Fruit fly (Drosophila melanogaster): ENCODE data around the gene Acbp5.
A peak's percentile ranks its signal among the peaks of the same experiment; 100 is the strongest.

Acbp5 gene

dm6 chr3L:8825560-8825959, 37.2 kb upstream of the Acbp5 start:
- no peak for TF ChIP-seq Eip93F (GFP tag; optimal IDR thresholded peaks at IDR 0.05)
- TF ChIP-seq Blimp-1 (GFP tag; optimal IDR thresholded peaks at IDR 0.05), result peak; percentile 86
- peak; percentile 30 for TF ChIP-seq Eip78C (GFP tag)
- no peak for TF ChIP-seq Hr4 (GFP tag; optimal IDR thresholded peaks at IDR 0.05)

DNA sequence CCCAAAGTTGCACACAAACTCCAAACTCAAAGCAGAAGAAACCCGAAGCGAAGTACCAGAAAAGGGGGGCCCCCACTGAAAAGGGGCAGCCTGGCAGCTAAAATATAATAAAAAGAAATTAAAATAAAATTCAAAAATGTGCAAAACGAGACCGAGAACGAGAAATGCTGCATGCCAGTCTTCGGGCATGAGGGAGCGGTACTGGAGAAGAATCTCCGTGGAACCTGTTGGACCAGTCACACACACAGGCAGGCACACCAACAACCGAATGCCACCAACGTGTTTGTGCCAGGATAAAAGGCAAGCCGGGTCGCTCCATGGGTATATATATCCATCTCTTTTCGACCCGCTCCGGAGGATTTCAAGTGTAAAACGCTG, 36.7 kb upstream of the Acbp5 start:
- TF ChIP-seq Hr39 (GFP tag; optimal IDR thresholded peaks at IDR 0.05) (no peak), CG4318 (GFP tag; optimal IDR thresholded peaks at IDR 0.05) (no peak), salr (GFP tag; optimal IDR thresholded peaks at IDR 0.05) (no peak), CG6808 (GFP tag; optimal IDR thresholded peaks at IDR 0.05) (peak; percentile 52), CG32006 (GFP tag; optimal IDR thresholded peaks at IDR 0.05) (no peak), CG8119 (GFP tag; IDR thresholded peaks at IDR 0.05) (0 out of 3 replicates have a peak, but pooled peaks have one; percentile 27), spab (GFP tag; optimal IDR thresholded peaks at IDR 0.05) (peak; percentile 34), CG11294 (GFP tag; IDR thresholded peaks at IDR 0.05) (no peak), OdsH (GFP tag; optimal IDR thresholded peaks at IDR 0.05) (no peak), CG9139 (GFP tag; optimal IDR thresholded peaks at IDR 0.05) (peak; percentile 3), CG31627 (GFP tag; optimal IDR thresholded peaks at IDR 0.05) (no peak), net (GFP tag; optimal IDR thresholded peaks at IDR 0.05) (no peak), vri (GFP tag; optimal IDR thresholded peaks at IDR 0.05) (peak; percentile 18), Hr4 (GFP tag; optimal IDR thresholded peaks at IDR 0.05) (no peak), Met (GFP tag; optimal IDR thresholded peaks at IDR 0.05) (no peak), CG10669 (GFP tag; optimal IDR thresholded peaks at IDR 0.05) (no peak), Hr38 (GFP tag; optimal IDR thresholded peaks at IDR 0.05) (no peak), CG3919 (GFP tag; optimal IDR thresholded peaks at IDR 0.05) (no peak), cyc (GFP tag; optimal IDR thresholded peaks at IDR 0.05) (no peak), fkh (GFP tag; optimal IDR thresholded peaks at IDR 0.05) (no peak), CG8632 (GFP tag; optimal IDR thresholded peaks at IDR 0.05) (no peak), Sox14 (GFP tag; optimal IDR thresholded peaks at IDR 0.05) (no peak), acj6 (GFP tag; optimal IDR thresholded peaks at IDR 0.05) (no peak), Eip75B (GFP tag; optimal IDR thresholded peaks at IDR 0.05) (peak; percentile 7), CG11762 (GFP tag; optimal IDR thresholded peaks at IDR 0.05; ENCODE audit: insufficient read depth) (no peak), svp (GFP tag) (peak; percentile 43), Ets96B (tag; optimal IDR thresholded peaks at IDR 0.05) (peak; percentile 29), Gug (GFP tag; IDR thresholded peaks at IDR 0.05) (no peak), Sox102F (GFP tag; optimal IDR thresholded peaks at IDR 0.05) (no peak), ss (GFP tag; optimal IDR thresholded peaks at IDR 0.05) (peak; percentile 54 to 58), Sox15 (GFP tag; optimal IDR thresholded peaks at IDR 0.05) (no peak), CG6854 (GFP tag; optimal IDR thresholded peaks at IDR 0.05) (peak; percentile 30), pdm3 (GFP tag; optimal IDR thresholded peaks at IDR 0.05) (no peak), dac (GFP tag; optimal IDR thresholded peaks at IDR 0.05) (no peak), esn (GFP tag; optimal IDR thresholded peaks at IDR 0.05) (no peak), Ets21C (GFP tag; optimal IDR thresholded peaks at IDR 0.05) (no peak), CG16779 (tag; optimal IDR thresholded peaks at IDR 0.05) (no peak), CG6163 (GFP tag; IDR thresholded peaks at IDR 0.05) (peak; percentile 46; the same call in 2 of the 3 replicates), Smox (GFP tag; optimal IDR thresholded peaks at IDR 0.05) (no peak), CG7368 (GFP tag; optimal IDR thresholded peaks at IDR 0.05) (no peak), CG11902 (GFP tag; optimal IDR thresholded peaks at IDR 0.05) (no peak), CG6792 (GFP tag; optimal IDR thresholded peaks at IDR 0.05) (no peak), Lpt (GFP tag; optimal IDR thresholded peaks at IDR 0.05) (peak; percentile 58), topi (GFP tag; optimal IDR thresholded peaks at IDR 0.05) (no peak), dsx (GFP tag; optimal IDR thresholded peaks at IDR 0.05; ENCODE audit: poor library complexity, severe bottlenecking) (peak; percentile 34), CG3032 (tag; optimal IDR thresholded peaks at IDR 0.05) (no peak), CG1621 (tag; optimal IDR thresholded peaks at IDR 0.05) (peak; percentile 68), eg (GFP tag; IDR thresholded peaks at IDR 0.05) (no peak)

Measured in whole organism, prepupa.